Fruit fly (Drosophila melanogaster): ENCODE measurements around the gene CG5071.

The CG5071 gene

DNA sequence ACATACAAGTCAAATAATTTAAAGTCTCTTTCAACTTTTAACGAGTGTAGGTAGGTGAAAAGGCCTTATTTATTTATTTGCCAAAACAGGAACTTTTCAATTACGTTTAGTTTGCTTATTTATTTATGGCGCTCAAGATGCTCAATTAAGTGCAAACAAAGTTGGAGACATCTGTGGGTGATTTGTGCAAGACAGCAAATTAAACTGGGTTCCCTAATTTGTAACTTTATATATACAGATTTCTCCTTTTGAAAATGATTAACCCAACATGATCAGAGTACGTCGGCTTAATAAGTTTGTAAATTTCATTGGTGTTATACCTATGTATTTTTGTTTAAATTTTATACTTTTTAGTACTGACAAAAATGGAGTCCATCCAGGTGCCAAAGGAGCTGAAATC lies at the start of gene CG5071:
TSS of gene CG5071 (plus strand) at position 301 of the 400 bp plus-strand sequence.
- TF ChIP-seq CG14711 (tag; optimal IDR thresholded peaks at IDR 0.05) (no peak), CG7101 (tag; optimal IDR thresholded peaks at IDR 0.05) (no peak), toe (GFP tag; optimal IDR thresholded peaks at IDR 0.05) (no peak), cic (GFP tag; optimal IDR thresholded peaks at IDR 0.05) (no peak), CG11617 (GFP tag; optimal IDR thresholded peaks at IDR 0.05) (no peak), Hr96 (GFP tag; optimal IDR thresholded peaks at IDR 0.05) (no peak), CG1620 (GFP tag; optimal IDR thresholded peaks at IDR 0.05) (no peak), pad (GFP tag; optimal IDR thresholded peaks at IDR 0.05) (no peak), CG7045 (GFP tag; optimal IDR thresholded peaks at IDR 0.05) (no peak), tj (GFP tag; optimal IDR thresholded peaks at IDR 0.05) (no peak), bab1 (GFP tag; optimal IDR thresholded peaks at IDR 0.05) (no peak), Crg-1 (GFP tag; optimal IDR thresholded peaks at IDR 0.05) (no peak), CG33017 (tag; optimal IDR thresholded peaks at IDR 0.05) (no peak), CG12768 (GFP tag; optimal IDR thresholded peaks at IDR 0.05) (no peak)

- no peak for TF ChIP-seq cnc (optimal IDR thresholded peaks at IDR 0.05)
These were observed 35.1 kb upstream of the CG5071 start, which contains the start of gene CG4582 for dm6 chr3R:25583079-25583478. TSS of gene CG4582 (minus strand) at chr3R:25583179.

DNA sequence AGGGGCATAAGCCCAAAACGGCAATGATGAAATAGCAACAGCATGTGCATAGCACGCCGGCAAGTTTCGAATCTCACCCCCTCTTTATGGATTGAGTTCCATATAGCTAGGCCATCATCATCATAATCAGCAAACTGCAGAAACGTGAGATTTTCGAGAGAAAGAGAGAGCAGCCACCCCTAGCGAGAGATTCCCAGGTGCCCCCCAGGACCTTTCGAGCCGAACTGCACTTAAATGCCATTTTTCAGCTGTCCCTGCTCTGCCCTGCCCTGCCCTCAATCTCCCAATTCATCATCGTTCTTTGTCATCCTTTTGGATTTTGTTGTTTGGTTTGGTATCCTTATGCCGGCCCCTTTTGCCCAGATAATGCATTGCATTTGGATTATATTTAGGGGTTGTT lies 30.5 kb upstream of the CG5071 start:
- TF ChIP-seq Hr96 (GFP tag; optimal IDR thresholded peaks at IDR 0.05) = no peak
- no peak for TF ChIP-seq kay (GFP tag; ENCODE audit: borderline replicate concordance)
- no peak for TF ChIP-seq cnc (optimal IDR thresholded peaks at IDR 0.05)
- no peak for TF ChIP-seq Crg-1 (GFP tag; optimal IDR thresholded peaks at IDR 0.05)
- TF ChIP-seq CG14711 (tag; optimal IDR thresholded peaks at IDR 0.05) = no peak

- no peak for TF ChIP-seq CG12768 (GFP tag; optimal IDR thresholded peaks at IDR 0.05)
These were observed 29.7 kb upstream of the CG5071 start for dm6 chr3R:25588493-25588892.

DNA sequence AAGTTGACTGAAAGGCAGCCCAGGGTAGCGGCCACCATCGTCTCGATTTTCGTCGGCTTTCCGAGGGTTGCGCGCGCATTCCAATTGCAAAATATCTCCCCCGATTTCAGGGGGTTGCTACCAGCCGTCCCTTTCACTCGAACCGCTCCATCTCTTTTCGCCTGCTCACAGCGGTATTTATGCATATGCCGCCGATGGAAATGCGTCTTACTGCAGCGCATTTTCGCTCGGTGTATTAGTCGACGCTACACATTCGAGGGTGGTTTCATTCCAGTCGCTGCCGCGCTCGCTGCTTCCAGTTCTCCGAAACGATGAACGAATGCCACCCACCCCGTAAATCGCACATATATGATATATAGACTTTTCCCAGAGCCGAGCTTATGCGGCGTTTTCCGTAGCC lies 29.0 kb upstream of the CG5071 start:
- TF ChIP-seq CG1620 (GFP tag; optimal IDR thresholded peaks at IDR 0.05) = no peak
- peak; percentile 10 for TF ChIP-seq Hr96 (GFP tag; optimal IDR thresholded peaks at IDR 0.05)
- no peak for TF ChIP-seq CG7045 (GFP tag; optimal IDR thresholded peaks at IDR 0.05)
- peak; percentile 11 for TF ChIP-seq Clk (GFP tag; optimal IDR thresholded peaks at IDR 0.05)
- TF ChIP-seq tj (GFP tag; optimal IDR thresholded peaks at IDR 0.05) = no peak
- peak; percentile 46 for TF ChIP-seq CG12768 (GFP tag; optimal IDR thresholded peaks at IDR 0.05)
- no peak for TF ChIP-seq ovo (GFP tag; optimal IDR thresholded peaks at IDR 0.05)
- peak; percentile 9 for TF ChIP-seq pad (GFP tag; optimal IDR thresholded peaks at IDR 0.05)
- TF ChIP-seq cnc (optimal IDR thresholded peaks at IDR 0.05) = no peak

DNA sequence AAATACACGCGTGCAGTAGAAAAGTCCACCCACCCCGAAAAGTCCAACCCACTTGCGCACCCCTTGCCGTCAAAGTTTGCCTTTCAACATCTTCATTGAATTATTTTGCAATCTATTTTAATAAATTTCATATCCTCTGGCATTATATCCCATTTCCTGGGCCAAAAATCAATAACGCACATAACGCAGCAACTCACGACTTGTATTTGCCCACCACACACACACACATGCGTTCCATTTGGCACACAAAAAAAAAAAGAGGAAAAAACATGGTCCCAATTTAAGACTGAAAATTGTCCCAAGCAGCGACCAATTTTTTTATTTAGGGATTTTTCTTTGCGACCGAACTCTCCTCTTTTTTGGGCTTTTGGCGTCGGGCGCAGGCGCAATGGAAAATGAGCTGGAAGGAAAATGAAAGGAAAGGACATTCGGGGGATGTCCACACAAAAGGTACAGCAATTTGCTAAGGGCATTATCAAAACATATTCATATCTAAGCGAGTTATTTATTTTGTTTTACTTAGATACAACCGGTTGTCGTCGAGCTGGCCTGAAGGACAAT lies 27.3 kb upstream of the CG5071 start:
- no peak for TF ChIP-seq CG7101 (tag; optimal IDR thresholded peaks at IDR 0.05)
- TF ChIP-seq bab1 (GFP tag; optimal IDR thresholded peaks at IDR 0.05) = no peak

DNA sequence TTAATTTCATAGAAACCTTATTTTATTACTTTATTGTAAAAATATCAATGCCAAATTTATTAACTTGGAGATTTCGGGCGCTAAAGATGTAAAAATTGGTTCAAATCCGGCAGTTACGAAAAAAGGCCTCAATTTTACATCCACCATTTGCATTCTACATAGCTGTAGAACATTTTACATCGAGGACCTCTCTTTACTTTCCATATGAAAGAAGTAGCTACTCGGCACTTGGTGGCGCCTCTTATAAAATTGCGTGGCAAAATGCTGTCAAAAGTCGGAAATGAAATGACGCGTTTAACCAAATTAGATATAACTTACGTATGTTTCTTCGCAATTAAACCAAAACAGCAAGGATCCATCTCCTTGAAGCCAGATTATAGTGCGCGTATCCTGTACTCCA lies 26.7 kb upstream of the CG5071 start:
- TF ChIP-seq toe (GFP tag; optimal IDR thresholded peaks at IDR 0.05) (no peak), Crg-1 (GFP tag; optimal IDR thresholded peaks at IDR 0.05) (no peak), CG5204 (GFP tag; optimal IDR thresholded peaks at IDR 0.05) (no peak), tj (GFP tag; optimal IDR thresholded peaks at IDR 0.05) (no peak), CG33017 (tag; optimal IDR thresholded peaks at IDR 0.05) (no peak)

dm6 chr3R:25594128-25594527 lies 24.1 kb upstream of the CG5071 start:
- TF ChIP-seq Crg-1 (GFP tag; optimal IDR thresholded peaks at IDR 0.05) (no peak), CG14711 (tag; optimal IDR thresholded peaks at IDR 0.05) (peak; percentile 71)

- TF ChIP-seq CG14711 (tag; optimal IDR thresholded peaks at IDR 0.05) (no peak), Crg-1 (GFP tag; optimal IDR thresholded peaks at IDR 0.05) (no peak), Mnt (GFP tag; optimal IDR thresholded peaks at IDR 0.05) (no peak), CG1620 (GFP tag; optimal IDR thresholded peaks at IDR 0.05) (no peak)
These were observed 21.8 kb upstream of the CG5071 start for dm6 chr3R:25596274-25597034.
